Fruit fly (Drosophila melanogaster) S2 (cell line): ENCODE data around the gene CG13000.

ENCODE experiments used
- CG8478 ChIP-seq: fragments of >200 bp; optimal IDR thresholded peaks from 2 replicates; lab custom pipeline; 2018
- CTCF ChIP-seq, 2 experiments: fragments of >200 bp; optimal IDR thresholded peaks; 2 replicates each; lab custom pipeline; 2018

DNA sequence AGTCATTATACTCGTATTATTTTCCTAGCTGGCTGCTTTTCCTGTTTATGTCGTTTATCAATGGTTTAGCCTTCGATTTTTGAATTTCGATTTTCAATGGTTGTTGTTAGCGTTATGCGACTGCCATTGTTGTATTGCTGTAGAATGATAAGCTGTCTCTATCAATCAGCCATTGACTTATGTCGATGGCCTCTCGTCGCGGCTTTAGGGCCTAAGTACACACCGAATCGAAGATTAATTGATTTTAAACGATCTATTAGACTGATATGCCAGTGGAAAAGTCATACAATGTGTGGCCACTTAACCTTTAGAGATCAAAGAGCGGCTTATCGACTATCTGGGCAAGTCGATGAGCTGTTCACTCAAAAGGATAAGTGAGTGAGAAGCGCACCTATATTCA is 25.6 kb downstream of the CG13000 start:
- no peak for TF ChIP-seq CTCF (optimal IDR thresholded peaks at IDR 0.05; lab: Kevin White, UChicago)
- TF ChIP-seq CG8478: no peak
